Fruit fly (Drosophila melanogaster): Measurements from ENCODE around the gene CG43732.

DNA sequence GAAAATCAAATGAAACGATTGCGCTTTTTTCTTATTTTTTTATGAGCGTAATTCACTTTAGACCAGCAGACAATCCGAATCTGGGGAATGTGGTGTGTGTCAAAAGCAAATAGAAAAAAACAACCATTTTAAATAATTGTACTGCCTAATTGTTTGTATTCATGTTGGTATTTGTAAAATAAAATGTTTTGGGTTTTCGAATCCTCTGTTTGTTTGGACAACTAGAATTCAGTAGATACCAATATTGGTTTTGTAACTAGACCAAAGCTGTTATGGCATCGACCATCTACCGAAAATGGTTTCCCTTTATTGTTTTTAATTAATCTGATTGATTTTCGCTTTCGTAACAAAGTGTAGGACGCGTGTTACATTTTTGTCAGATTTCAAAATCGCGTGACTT lies 60.9 kb downstream of the CG43732 start:
- no peak for TF ChIP-seq CG12768 (GFP tag; optimal IDR thresholded peaks at IDR 0.05)
- no peak for TF ChIP-seq CG1620 (GFP tag; optimal IDR thresholded peaks at IDR 0.05)
- TF ChIP-seq Mnt (GFP tag; optimal IDR thresholded peaks at IDR 0.05), result no peak

Data from whole organism, adult.